Fruit fly (Drosophila melanogaster) whole organism, embryonic: ENCODE results near the gene RhoGEF4.
A peak's percentile ranks its signal among the peaks of the same experiment; 100 is the strongest.

Experiments used
- BtbVII ChIP-seq: fragments of 200-800 bp; sonication (Bioruptor generic); optimal IDR thresholded peaks from 3 replicates; lab custom pipeline; 2017; ENCODE audit warnings: missing biosample characterization, mild to moderate bottlenecking, missing genetic modification characterization
- CG1024 ChIP-seq: fragments of 200-800 bp; sonication (Bioruptor generic); IDR thresholded peaks from 2 replicates; pipeline ENCODE4 v1.3.6; 2022; ENCODE audit warnings: missing biosample characterization, missing genetic modification characterization
- CG10979 ChIP-seq: fragments of 200-800 bp; sonication (Bioruptor generic); optimal IDR thresholded peaks from 2 replicates; lab custom pipeline; 2018; ENCODE audit warnings: missing biosample characterization, mild to moderate bottlenecking, missing genetic modification characterization, moderate library complexity
- CG11398 ChIP-seq: fragments of 200-800 bp; sonication (Bioruptor generic); optimal IDR thresholded peaks from 2 replicates; lab custom pipeline; 2016; ENCODE audit warnings: missing biosample characterization, missing genetic modification characterization
- CG12299 ChIP-seq: fragments of 200-800 bp; sonication (Bioruptor generic); optimal IDR thresholded peaks from 2 replicates; lab custom pipeline; 2018; ENCODE audit warnings: missing biosample characterization, mild to moderate bottlenecking, missing genetic modification characterization
- CG17568 ChIP-seq: fragments of 200-800 bp; sonication (Bioruptor generic); optimal IDR thresholded peaks from 2 replicates; lab custom pipeline; 2018; ENCODE audit warnings: missing biosample characterization, mild to moderate bottlenecking, missing genetic modification characterization, moderate library complexity
- CG18619 ChIP-seq: fragments of 200-800 bp; sonication (Bioruptor generic); optimal IDR thresholded peaks from 3 replicates; lab custom pipeline; 2017; ENCODE audit warnings: missing biosample characterization, mild to moderate bottlenecking, missing genetic modification characterization
- CG3065 ChIP-seq: fragments of 200-800 bp; sonication (Bioruptor generic); optimal IDR thresholded peaks from 2 replicates; lab custom pipeline; 2016; ENCODE audit warnings: missing biosample characterization, missing genetic modification characterization
- CG31441 ChIP-seq: fragments of 200-800 bp; sonication (Bioruptor generic); IDR thresholded peaks from 2 replicates; pipeline ENCODE4 v1.3.6; 2022; ENCODE audit warnings: missing biosample characterization, missing genetic modification characterization
- CG5953 ChIP-seq: fragments of 200-800 bp; sonication (Bioruptor generic); IDR thresholded peaks from 2 replicates; pipeline ENCODE4 v1.3.6; 2022; ENCODE audit warnings: missing biosample characterization, missing genetic modification characterization
- CG6175 ChIP-seq: fragments of 200-800 bp; sonication (Bioruptor generic); IDR thresholded peaks from 3 replicates; pipeline ENCODE4 v1.3.6; 2022; ENCODE audit warnings: missing biosample characterization, missing genetic modification characterization
- CG6683 ChIP-seq: fragments of 200-800 bp; sonication (Bioruptor generic); optimal IDR thresholded peaks from 2 replicates; lab custom pipeline; 2017; ENCODE audit warnings: missing biosample characterization, mild to moderate bottlenecking, missing genetic modification characterization, missing genetic modification reagents
- CG6791 ChIP-seq: fragments of 200-800 bp; sonication (Bioruptor generic); IDR thresholded peaks from 3 replicates; pipeline ENCODE4 v1.3.6; 2022; ENCODE audit warnings: missing biosample characterization, missing genetic modification characterization; ENCODE audit not compliant: partially characterized antibody
- CG6854 ChIP-seq: fragments of 200-800 bp; sonication (Bioruptor generic); optimal IDR thresholded peaks from 3 replicates; lab custom pipeline; 2017; ENCODE audit warnings: missing biosample characterization, mild to moderate bottlenecking, missing genetic modification characterization
- CG8388 ChIP-seq: fragments of 200-800 bp; sonication (Bioruptor generic); optimal IDR thresholded peaks from 2 replicates; lab custom pipeline; 2019; ENCODE audit warnings: missing biosample characterization, mild to moderate bottlenecking, missing genetic modification characterization, moderate library complexity
- CG8478 ChIP-seq: fragments of >200 bp; optimal IDR thresholded peaks from 2 replicates; lab custom pipeline; 2018
- E2f2 ChIP-seq: fragments of 200-800 bp; sonication (Bioruptor generic); IDR thresholded peaks from 2 replicates; pipeline ENCODE4 v1.3.6; 2022; ENCODE audit warnings: missing biosample characterization, missing genetic modification characterization
- Eip74EF ChIP-seq, 2 experiments: fragments of 200-800 bp in 1 of 2; fragments of >200 bp in 1 of 2; sonication (Bioruptor generic) in 1 of 2; optimal IDR thresholded peaks; 2 replicates each; lab custom pipeline; 2017 to 2019; ENCODE audit warnings: missing biosample characterization in 2 of 2, missing genetic modification characterization in 2 of 2, mild to moderate bottlenecking in 1 of 2, moderate library complexity in 1 of 2
- Elba2 ChIP-seq: fragments of 200-800 bp; sonication (Bioruptor generic); optimal IDR thresholded peaks from 3 replicates; lab custom pipeline; 2016; ENCODE audit warnings: missing biosample characterization, missing genetic modification characterization
- Ets97D ChIP-seq: fragments of 200-800 bp; sonication (Bioruptor generic); optimal IDR thresholded peaks from 3 replicates; lab custom pipeline; 2016; ENCODE audit warnings: missing biosample characterization, missing genetic modification characterization
- HLHmδ ChIP-seq: fragments of 200-800 bp; sonication (Bioruptor generic); optimal IDR thresholded peaks from 2 replicates; lab custom pipeline; 2018; ENCODE audit warnings: missing biosample characterization, mild to moderate bottlenecking, missing genetic modification characterization, moderate library complexity
- Neu2 ChIP-seq: fragments of 200-800 bp; sonication (Bioruptor generic); optimal IDR thresholded peaks from 3 replicates; lab custom pipeline; 2016; ENCODE audit warnings: missing biosample characterization, missing genetic modification characterization, borderline replicate concordance
- Nf-YC ChIP-seq: fragments of 200-800 bp; optimal IDR thresholded peaks from 3 replicates; lab custom pipeline; 2019; ENCODE audit warnings: missing biosample characterization, mild to moderate bottlenecking, missing genetic modification characterization, moderate library complexity
- NfI ChIP-seq: fragments of 200-800 bp; sonication (Bioruptor generic); optimal IDR thresholded peaks from 3 replicates; lab custom pipeline; 2018; ENCODE audit warnings: missing biosample characterization, mild to moderate bottlenecking, missing genetic modification characterization, moderate library complexity
- Pdp1 ChIP-seq, 2 experiments: fragments of 200-800 bp; sonication (Bioruptor generic); optimal IDR thresholded peaks; 3 replicates each; lab custom pipeline; 2016; ENCODE audit warnings: missing biosample characterization in 2 of 2, missing genetic modification characterization in 2 of 2, mild to moderate bottlenecking in 1 of 2, moderate library complexity in 1 of 2
- Spps ChIP-seq: fragments of 200-800 bp; sonication (Bioruptor generic); optimal IDR thresholded peaks from 2 replicates; lab custom pipeline; 2018; ENCODE audit warnings: missing biosample characterization, mild to moderate bottlenecking, missing genetic modification characterization
- TFAM ChIP-seq: fragments of 200-800 bp; sonication (Bioruptor generic); optimal IDR thresholded peaks from 2 replicates; lab custom pipeline; 2017; ENCODE audit warnings: missing biosample characterization, missing genetic modification characterization, inconsistent platforms
- aop ChIP-seq: fragments of 200-800 bp; sonication (Bioruptor generic); IDR thresholded peaks from 2 replicates; pipeline ENCODE4 v1.3.6; 2022; ENCODE audit warnings: missing biosample characterization, missing genetic modification characterization
- ash1 ChIP-seq: fragments of 200-800 bp; sonication (Bioruptor generic); optimal IDR thresholded peaks from 2 replicates; lab custom pipeline; 2018; ENCODE audit warnings: missing biosample characterization, mild to moderate bottlenecking, missing genetic modification characterization
- cg ChIP-seq: fragments of 200-800 bp; sonication (Bioruptor generic); optimal IDR thresholded peaks from 3 replicates; lab custom pipeline; 2019; ENCODE audit warnings: missing biosample characterization, mild to moderate bottlenecking, missing genetic modification characterization, moderate library complexity
- chif ChIP-seq, 2 experiments: fragments of 200-800 bp; sonication (Bioruptor generic); optimal IDR thresholded peaks; 3 replicates each; lab custom pipeline; 2016; ENCODE audit warnings: missing biosample characterization in 2 of 2, missing genetic modification characterization in 2 of 2
- ci ChIP-seq: fragments of 200-800 bp; sonication (Bioruptor generic); IDR thresholded peaks from 3 replicates; pipeline ENCODE4 v1.3.6; 2022; ENCODE audit warnings: missing biosample characterization, missing genetic modification characterization
- dan ChIP-seq: fragments of 200-800 bp; sonication (Bioruptor generic); IDR thresholded peaks from 2 replicates; pipeline ENCODE4 v1.3.6; 2022; ENCODE audit warnings: missing biosample characterization, missing genetic modification characterization
- dati ChIP-seq: fragments of 200-800 bp; sonication (Bioruptor generic); IDR thresholded peaks from 2 replicates; pipeline ENCODE4 v1.3.6; 2022; ENCODE audit warnings: missing biosample characterization, missing genetic modification characterization
- dmrt11E ChIP-seq: fragments of 200-800 bp; sonication (Bioruptor generic); optimal IDR thresholded peaks from 3 replicates; lab custom pipeline; 2018; ENCODE audit warnings: missing biosample characterization, mild to moderate bottlenecking, missing genetic modification characterization, moderate library complexity
- gce ChIP-seq: fragments of 200-800 bp; sonication (Bioruptor generic); IDR thresholded peaks from 3 replicates; pipeline ENCODE4 v1.3.6; 2022; ENCODE audit warnings: missing biosample characterization, missing genetic modification characterization
- lab ChIP-seq: fragments of 200-800 bp; sonication (Bioruptor generic); optimal IDR thresholded peaks from 3 replicates; lab custom pipeline; 2017; ENCODE audit warnings: missing biosample characterization, missing genetic modification characterization, mild to moderate bottlenecking, moderate library complexity, missing genetic modification reagents
- lov ChIP-seq, 2 experiments: fragments of 200-800 bp in 1 of 2; fragments of >200 bp in 1 of 2; sonication (Bioruptor generic) in 1 of 2; IDR thresholded peaks in 1 of 2; optimal IDR thresholded peaks in 1 of 2; 2 replicates in 1 of 2; 3 replicates in 1 of 2; pipeline versions ENCODE4 v1.3.6 to Lab custom; 2017 to 2022; ENCODE audit warnings: missing biosample characterization in 1 of 2, missing genetic modification characterization in 1 of 2
- nerfin-2 ChIP-seq: fragments of 200-800 bp; sonication (Bioruptor generic); IDR thresholded peaks from 2 replicates; pipeline ENCODE4 v1.3.6; 2022; ENCODE audit warnings: missing biosample characterization, missing genetic modification characterization; ENCODE audit not compliant: partially characterized antibody
- odd ChIP-seq: fragments of 200-800 bp; sonication (Bioruptor generic); optimal IDR thresholded peaks from 2 replicates; lab custom pipeline; 2017; ENCODE audit warnings: missing biosample characterization, mild to moderate bottlenecking, missing genetic modification characterization
- prd ChIP-seq, 3 experiments: fragments of >200 bp in 2 of 3; fragments of 200-800 bp in 1 of 3; sonication (Bioruptor generic) in 1 of 3; optimal IDR thresholded peaks in 2 of 3; IDR thresholded peaks in 1 of 3; 2 replicates in 2 of 3; 3 replicates in 1 of 3; pipeline versions ENCODE4 v1.3.6 to Lab custom; 2017 to 2022; ENCODE audit warnings: missing biosample characterization in 1 of 3, missing genetic modification characterization in 1 of 3
- ranshi ChIP-seq: fragments of 200-800 bp; sonication (Bioruptor generic); IDR thresholded peaks from 2 replicates; pipeline ENCODE4 v1.3.6; 2022; ENCODE audit warnings: missing biosample characterization, missing genetic modification characterization
- slp2 ChIP-seq: fragments of 200-800 bp; sonication (Bioruptor generic); optimal IDR thresholded peaks from 2 replicates; lab custom pipeline; 2016; ENCODE audit warnings: missing biosample characterization, missing genetic modification characterization
- sqz ChIP-seq: fragments of 200-800 bp; sonication (Bioruptor generic); optimal IDR thresholded peaks from 3 replicates; lab custom pipeline; 2018; ENCODE audit warnings: missing biosample characterization, mild to moderate bottlenecking, missing genetic modification characterization
- zfh1 ChIP-seq: fragments of 200-800 bp; sonication (Bioruptor generic); IDR thresholded peaks from 3 replicates; pipeline ENCODE4 v1.3.6; 2022; ENCODE audit warnings: missing biosample characterization, missing genetic modification characterization

Gene RhoGEF4

dm6 chr3L:7344965-7345427, 21.8 kb upstream of the RhoGEF4 start, which contains the start of gene Cln7 (continued):
- TF ChIP-seq nerfin-2 (GFP tag; lab: Robert Waterston, UW), result no peak
- TF ChIP-seq Spps (tag; lab: Kevin White, UChicago), result no peak
- 0 out of 2 replicates have a peak, but pooled peaks have one; percentile 24 for TF ChIP-seq aop (GFP tag; lab: Robert Waterston, UW)
- no peak for TF ChIP-seq dati (GFP tag; lab: Robert Waterston, UW)
- peak; percentile 80 for TF ChIP-seq HLHmδ (GFP tag; lab: Kevin White, UChicago)
- TF ChIP-seq CG3065 (GFP tag; lab: Kevin White, UChicago), result no peak
- TF ChIP-seq E2f2 (GFP tag; lab: Robert Waterston, UW), result peak; percentile 42; the same call in 1 of the 2 replicates
- peak; percentile 9 for TF ChIP-seq Ets97D (GFP tag; lab: Kevin White, UChicago)
- peak; percentile 2 for TF ChIP-seq CG6683 (GFP tag; lab: Kevin White, UChicago)
- TF ChIP-seq CG5953, result no peak
- TF ChIP-seq CG12299 (tag; lab: Kevin White, UChicago), result no peak
- peak; percentile 61 for TF ChIP-seq cg
- peak; percentile 39 for TF ChIP-seq sqz (GFP tag; lab: Kevin White, UChicago)
- TF ChIP-seq Pdp1 (GFP tag; optimal IDR thresholded peaks at IDR 0.05; lab: Kevin White, UChicago), result peak in 1 of 2 experiments; percentile 10
- TF ChIP-seq CG6791 (GFP tag; lab: Robert Waterston, UW), result peak; percentile 69; the same call in 2 of the 3 replicates
- peak; percentile 38; the same call in 1 of the 2 replicates for TF ChIP-seq CG31441 (GFP tag; lab: Robert Waterston, UW)
- TF ChIP-seq ranshi (GFP tag; lab: Robert Waterston, UW), result no peak; the same call in 1 of the 2 replicates
- no peak for TF ChIP-seq TFAM
- TF ChIP-seq CG10979 (tag; lab: Kevin White, UChicago), result peak; percentile 53
- peak; percentile 2 for TF ChIP-seq CG8388 (GFP tag; lab: Kevin White, UChicago)
- TF ChIP-seq ci, result peak; percentile 81
- TF ChIP-seq dmrt11E, result no peak
- TF ChIP-seq gce (GFP tag; lab: Robert Waterston, UW), result peak; percentile 66; the same call in 1 of the 3 replicates
- peak; percentile 29; the same call in 1 of the 3 replicates for TF ChIP-seq CG6175 (GFP tag; lab: Robert Waterston, UW)
- no peak for TF ChIP-seq CG18619 (GFP tag; lab: Kevin White, UChicago)
- peak in 1 of 2 experiments; percentile 29 for TF ChIP-seq Eip74EF (GFP tag; optimal IDR thresholded peaks at IDR 0.05; lab: Kevin White, UChicago)
- TF ChIP-seq CG6854 (GFP tag; lab: Kevin White, UChicago), result peak; percentile 57
- peak; percentile 70 for TF ChIP-seq Nf-YC
- no peak for TF ChIP-seq CG1024 (GFP tag; lab: Robert Waterston, UW)
- no peak for TF ChIP-seq prd (optimal IDR thresholded peaks at IDR 0.05; lab: Kevin White, UChicago)
- TF ChIP-seq prd (GFP tag; IDR thresholded peaks at IDR 0.05; lab: Robert Waterston, UW), result no peak
- no peak for TF ChIP-seq dan (GFP tag; lab: Robert Waterston, UW)
- TF ChIP-seq Neu2, result no peak
- no peak for TF ChIP-seq Elba2 (GFP tag; lab: Kevin White, UChicago)
- TF ChIP-seq slp2 (GFP tag; lab: Kevin White, UChicago), result no peak
- peak; percentile 11 for TF ChIP-seq NfI (GFP tag; lab: Kevin White, UChicago)
- no peak for TF ChIP-seq chif (GFP tag; optimal IDR thresholded peaks at IDR 0.05; lab: Kevin White, UChicago)
- TF ChIP-seq CG17568 (GFP tag; lab: Kevin White, UChicago), result no peak
- TF ChIP-seq lov (optimal IDR thresholded peaks at IDR 0.05; lab: Kevin White, UChicago), result no peak
- TF ChIP-seq lov (GFP tag; IDR thresholded peaks at IDR 0.05; lab: Robert Waterston, UW), result peak; percentile 53; the same call in 1 of the 3 replicates
- TF ChIP-seq ash1, result no peak
- peak; percentile 26 for TF ChIP-seq CG11398 (GFP tag; lab: Kevin White, UChicago)
- peak; percentile 19; the same call in 1 of the 3 replicates for TF ChIP-seq zfh1 (GFP tag; lab: Robert Waterston, UW)
- peak; percentile 59 for TF ChIP-seq lab
- no peak for TF ChIP-seq CG8478 (lab: Kevin White, UChicago)
- peak; percentile 49 for TF ChIP-seq odd (GFP tag; lab: Kevin White, UChicago)
- peak; percentile 11 for TF ChIP-seq BtbVII (GFP tag; lab: Kevin White, UChicago)
